Worm (Caenorhabditis elegans) whole organism, L2 larva: Measurements from ENCODE around the gene C14A4.7.

ENCODE experiments used
- F13H6.1 ChIP-seq: sonication (generic microtip); optimal IDR thresholded peaks from 2 replicates; lab custom pipeline; 2016; ENCODE audit warnings: missing genetic modification characterization, missing compliant biosample characterization
- R02D3.7 ChIP-seq: fragments of 150-350 bp; optimal IDR thresholded peaks from 2 replicates; lab custom pipeline; 2014; ENCODE audit warnings: missing biosample characterization, missing genetic modification characterization
- Y55F3AM.14 ChIP-seq: fragments of 200-800 bp; sonication (Bioruptor generic); optimal IDR thresholded peaks from 2 replicates; lab custom pipeline; 2018; ENCODE audit warnings: mild to moderate bottlenecking, missing genetic modification characterization, missing compliant biosample characterization
- alr-1 ChIP-seq: fragments of 150-350 bp; optimal IDR thresholded peaks from 2 replicates; lab custom pipeline; 2014; ENCODE audit warnings: missing biosample characterization, missing genetic modification characterization
- ama-1 ChIP-seq: fragments of 150-350 bp; optimal IDR thresholded peaks from 2 replicates; lab custom pipeline; 2018; ENCODE audit warnings: inconsistent platforms
- ceh-16 ChIP-seq: fragments of 150-350 bp; optimal IDR thresholded peaks from 2 replicates; lab custom pipeline; 2014; ENCODE audit warnings: missing biosample characterization, missing genetic modification characterization
- crh-2 ChIP-seq: sonication (generic microtip); optimal IDR thresholded peaks from 2 replicates; lab custom pipeline; 2017; ENCODE audit warnings: missing biosample characterization, missing genetic modification characterization
- dmd-4 ChIP-seq: sonication (generic microtip); optimal IDR thresholded peaks from 2 replicates; lab custom pipeline; 2017; ENCODE audit warnings: missing biosample characterization, missing genetic modification characterization
- egl-27 ChIP-seq: sonication (generic microtip); optimal IDR thresholded peaks from 3 replicates; lab custom pipeline; 2017; ENCODE audit warnings: missing biosample characterization, missing genetic modification reagents, missing genetic modification characterization
- elt-3 ChIP-seq: sonication (generic microtip); optimal IDR thresholded peaks from 2 replicates; lab custom pipeline; 2017; ENCODE audit warnings: missing biosample characterization, missing genetic modification characterization
- fos-1 ChIP-seq: fragments of 150-350 bp; optimal IDR thresholded peaks from 2 replicates; lab custom pipeline; 2014; ENCODE audit warnings: missing biosample characterization, missing genetic modification characterization
- gmeb-1 ChIP-seq: fragments of 150-350 bp; optimal IDR thresholded peaks from 2 replicates; lab custom pipeline; 2014; ENCODE audit warnings: missing biosample characterization, missing genetic modification characterization
- lin-13 ChIP-seq: fragments of 150-350 bp; optimal IDR thresholded peaks from 2 replicates; lab custom pipeline; 2014; ENCODE audit warnings: missing biosample characterization, missing genetic modification reagents, missing genetic modification characterization
- lsy-2 ChIP-seq, 2 experiments: fragments of 150-350 bp in 1 of 2; sonication (generic microtip) in 1 of 2; optimal IDR thresholded peaks; 2 replicates each; lab custom pipeline; 2014 to 2017; ENCODE audit warnings: missing biosample characterization in 2 of 2, missing genetic modification characterization in 2 of 2
- mab-5 ChIP-seq: fragments of 150-350 bp; optimal IDR thresholded peaks from 2 replicates; lab custom pipeline; 2014; ENCODE audit warnings: missing biosample characterization, missing genetic modification characterization
- mbf-1 ChIP-seq: sonication (generic microtip); optimal IDR thresholded peaks from 2 replicates; lab custom pipeline; 2017; ENCODE audit warnings: missing biosample characterization, missing genetic modification characterization
- mdl-1 ChIP-seq, 2 experiments: fragments of 150-350 bp in 1 of 2; sonication (generic microtip) in 1 of 2; optimal IDR thresholded peaks; 2 replicates each; lab custom pipeline; 2017; ENCODE audit warnings: missing biosample characterization in 2 of 2, missing genetic modification characterization in 2 of 2
- nhr-12 ChIP-seq: fragments of 150-350 bp; optimal IDR thresholded peaks from 2 replicates; lab custom pipeline; 2014; ENCODE audit warnings: missing biosample characterization, missing genetic modification characterization
- nhr-129 ChIP-seq: fragments of 150-350 bp; optimal IDR thresholded peaks from 2 replicates; lab custom pipeline; 2014; ENCODE audit warnings: missing biosample characterization, missing genetic modification characterization
- nhr-21 ChIP-seq: fragments of 150-350 bp; optimal IDR thresholded peaks from 2 replicates; lab custom pipeline; 2014; ENCODE audit warnings: missing biosample characterization, missing genetic modification characterization
- nhr-23 ChIP-seq: fragments of 150-350 bp; optimal IDR thresholded peaks from 2 replicates; lab custom pipeline; 2014; ENCODE audit warnings: missing biosample characterization, missing genetic modification reagents, missing genetic modification characterization
- nhr-237 ChIP-seq: fragments of 150-350 bp; optimal IDR thresholded peaks from 2 replicates; lab custom pipeline; 2014; ENCODE audit warnings: missing biosample characterization, missing genetic modification characterization
- nhr-25 ChIP-seq: fragments of 150-350 bp; sonication (generic microtip); optimal IDR thresholded peaks from 3 replicates; lab custom pipeline; 2014; ENCODE audit warnings: missing biosample characterization, missing genetic modification characterization
- nhr-6 ChIP-seq: fragments of 150-350 bp; optimal IDR thresholded peaks from 2 replicates; lab custom pipeline; 2014; ENCODE audit warnings: missing biosample characterization, missing genetic modification characterization
- nhr-77 ChIP-seq: fragments of 150-350 bp; optimal IDR thresholded peaks from 2 replicates; lab custom pipeline; 2014; ENCODE audit warnings: missing biosample characterization, missing genetic modification characterization
- peb-1 ChIP-seq: fragments of 150-350 bp; optimal IDR thresholded peaks from 2 replicates; lab custom pipeline; 2014; ENCODE audit warnings: missing biosample characterization, missing genetic modification characterization
- sma-3 ChIP-seq: sonication (generic microtip); optimal IDR thresholded peaks from 2 replicates; lab custom pipeline; 2016; ENCODE audit warnings: missing genetic modification reagents, missing genetic modification characterization, missing compliant biosample characterization
- snpc-4 ChIP-seq: fragments of 150-350 bp; optimal IDR thresholded peaks from 2 replicates; lab custom pipeline; 2014; ENCODE audit warnings: missing biosample characterization, missing genetic modification characterization
- unc-55 ChIP-seq: fragments of 150-350 bp; sonication (generic microtip); optimal IDR thresholded peaks from 3 replicates; lab custom pipeline; 2014; ENCODE audit warnings: missing biosample characterization, missing genetic modification reagents, missing genetic modification characterization
- unc-62 ChIP-seq: fragments of 150-350 bp; optimal IDR thresholded peaks from 2 replicates; lab custom pipeline; 2014; ENCODE audit warnings: missing biosample characterization, missing genetic modification reagents, missing genetic modification characterization
- zag-1 ChIP-seq: fragments of 150-350 bp; optimal IDR thresholded peaks from 2 replicates; lab custom pipeline; 2014; ENCODE audit warnings: missing biosample characterization, missing genetic modification characterization
- ztf-11 ChIP-seq: sonication (generic microtip); optimal IDR thresholded peaks from 2 replicates; lab custom pipeline; 2017; ENCODE audit warnings: missing biosample characterization, missing genetic modification characterization
- ztf-4 ChIP-seq: fragments of 150-350 bp; optimal IDR thresholded peaks from 2 replicates; lab custom pipeline; 2014; ENCODE audit warnings: missing biosample characterization, missing genetic modification characterization

Gene C14A4.7

ce11 chrII:10578843-10579430 lies 17.4 kb downstream of the C14A4.7 start, which contains the start of gene rpb-6:
Gene rpb-6, plus strand, starts transcription at chrII:10579380.
- peak; percentile 78 for TF ChIP-seq gmeb-1 (tag; lab: Kevin White, UChicago)
- no peak for TF ChIP-seq ceh-16 (tag; lab: Kevin White, UChicago)
- TF ChIP-seq lsy-2 (tag; optimal IDR thresholded peaks at IDR 0.05; lab: Kevin White, UChicago) = peak in 1 of 2 experiments; percentile 59
- peak; percentile 56 for TF ChIP-seq unc-55

- TF ChIP-seq lsy-2 (tag; optimal IDR thresholded peaks at IDR 0.05; lab: Kevin White, UChicago) (no peak), alr-1 (tag; lab: Kevin White, UChicago) (no peak), mdl-1 (tag; optimal IDR thresholded peaks at IDR 0.05; lab: Kevin White, UChicago) (no peak), nhr-23 (tag; lab: Kevin White, UChicago) (no peak), gmeb-1 (tag; lab: Kevin White, UChicago) (no peak), crh-2 (tag; lab: Kevin White, UChicago) (no peak), dmd-4 (no peak), snpc-4 (no peak), elt-3 (no peak), nhr-12 (tag; lab: Kevin White, UChicago) (no peak), fos-1 (tag; lab: Kevin White, UChicago) (no peak), ztf-11 (tag; lab: Kevin White, UChicago) (no peak), nhr-6 (tag; lab: Kevin White, UChicago) (no peak), ceh-16 (tag; lab: Kevin White, UChicago) (no peak), F13H6.1 (tag; lab: Kevin White, UChicago) (no peak), mbf-1 (no peak), zag-1 (tag; lab: Kevin White, UChicago) (no peak), ama-1 (lab: Kevin White, UChicago) (no peak), Y55F3AM.14 (GFP tag; lab: Kevin White, UChicago) (no peak)
Measured at ce11 chrII:10574177-10574576, 22.2 kb downstream of the C14A4.7 start.

ce11 chrII:10571967-10572366 lies 24.4 kb downstream of the C14A4.7 start, which contains the start of gene C06A1.3:
Gene C06A1.3, plus strand, starts transcription at chrII:10572267.
- no peak for TF ChIP-seq unc-55
- no peak for TF ChIP-seq mab-5 (tag; lab: Kevin White, UChicago)
- no peak for TF ChIP-seq ztf-4 (tag; lab: Kevin White, UChicago)
- TF ChIP-seq ama-1 (lab: Kevin White, UChicago) = no peak
- TF ChIP-seq nhr-25 (tag; lab: Kevin White, UChicago) = no peak
- TF ChIP-seq nhr-21 (tag; lab: Kevin White, UChicago) = no peak
- TF ChIP-seq snpc-4 = no peak
- no peak for TF ChIP-seq F13H6.1 (tag; lab: Kevin White, UChicago)
- no peak for TF ChIP-seq crh-2 (tag; lab: Kevin White, UChicago)
- no peak for TF ChIP-seq unc-62 (GFP tag; lab: Kevin White, UChicago)
- no peak for TF ChIP-seq R02D3.7 (tag; lab: Kevin White, UChicago)
- no peak for TF ChIP-seq egl-27 (tag; lab: Kevin White, UChicago)
- no peak for TF ChIP-seq Y55F3AM.14 (GFP tag; lab: Kevin White, UChicago)

- TF ChIP-seq sma-3 (no peak), ztf-11 (tag; lab: Kevin White, UChicago) (no peak), nhr-25 (tag; lab: Kevin White, UChicago) (no peak), lin-13 (GFP tag; lab: Kevin White, UChicago) (no peak), egl-27 (tag; lab: Kevin White, UChicago) (no peak), crh-2 (tag; lab: Kevin White, UChicago) (no peak), gmeb-1 (tag; lab: Kevin White, UChicago) (no peak), ztf-4 (tag; lab: Kevin White, UChicago) (no peak), lsy-2 (tag; optimal IDR thresholded peaks at IDR 0.05; lab: Kevin White, UChicago) (no peak), nhr-6 (tag; lab: Kevin White, UChicago) (no peak), fos-1 (tag; lab: Kevin White, UChicago) (no peak), mdl-1 (tag; optimal IDR thresholded peaks at IDR 0.05; lab: Kevin White, UChicago) (no peak), nhr-77 (tag; lab: Kevin White, UChicago) (no peak), Y55F3AM.14 (GFP tag; lab: Kevin White, UChicago) (no peak), peb-1 (tag; lab: Kevin White, UChicago) (no peak), nhr-237 (tag; lab: Kevin White, UChicago) (no peak), ama-1 (lab: Kevin White, UChicago) (no peak), nhr-129 (tag; lab: Kevin White, UChicago) (no peak)
Measured at ce11 chrII:10570302-10570701, 26.1 kb downstream of the C14A4.7 start, which contains the start of gene txt-13. Gene txt-13, plus strand, starts transcription at chrII:10570602.
